Fruit fly (Drosophila melanogaster) whole organism, larva: Measurements from ENCODE around the gene Setx.

Source experiments
- noc ChIP-seq: fragments of 200-800 bp; sonication (Bioruptor generic); optimal IDR thresholded peaks from 3 replicates; lab custom pipeline; 2019; ENCODE audit warnings: missing biosample characterization, mild to moderate bottlenecking, missing genetic modification characterization, moderate library complexity

Setx gene

dm6 chr3L:8094652-8095129 is 42.6 kb downstream of the Setx start:
- TF ChIP-seq noc (tag; lab: Kevin White, UChicago), result peak; percentile 73

- peak; percentile 62 for TF ChIP-seq noc (tag; lab: Kevin White, UChicago)
Measured at dm6 chr3L:8093553-8093952, 43.7 kb downstream of the Setx start.

dm6 chr3L:8091650-8092068 is 45.6 kb downstream of the Setx start, which contains the start of gene CG7565:
Gene CG7565, minus strand, starts transcription at chr3L:8091786.
- peak; percentile 71 for TF ChIP-seq noc (tag; lab: Kevin White, UChicago)

dm6 chr3L:8086218-8086617 is 51.1 kb downstream of the Setx start:
- TF ChIP-seq noc (tag; lab: Kevin White, UChicago), result no peak

- peak; percentile 28 for TF ChIP-seq noc (tag; lab: Kevin White, UChicago)
Measured at dm6 chr3L:8081822-8082221, 55.5 kb downstream of the Setx start.
